Worm (Caenorhabditis elegans) whole organism, L1 larva: Measurements from ENCODE around the gene K11D12.14.

Source experiments
- aha-1 ChIP-seq: fragments of 150-350 bp; optimal IDR thresholded peaks from 2 replicates; lab custom pipeline; 2014; ENCODE audit warnings: missing biosample characterization, missing genetic modification characterization
- blmp-1 ChIP-seq: fragments of 150-350 bp; optimal IDR thresholded peaks from 2 replicates; lab custom pipeline; 2014; ENCODE audit warnings: missing biosample characterization, missing genetic modification characterization
- ceh-8 ChIP-seq: fragments of 200-800 bp; sonication (Bioruptor generic); optimal IDR thresholded peaks from 2 replicates; lab custom pipeline; 2018; ENCODE audit warnings: mild to moderate bottlenecking, missing genetic modification characterization, moderate library complexity, missing compliant biosample characterization
- efl-1 ChIP-seq, 4 experiments: fragments of 150-350 bp; optimal IDR thresholded peaks in 3 of 4; peaks in 1 of 4; 1 replicate in 1 of 4; 2 replicates in 3 of 4; lab custom pipeline; 2014; ENCODE audit warnings: missing biosample characterization in 2 of 4, missing genetic modification characterization in 2 of 4, missing genetic modification reagents in 2 of 4
- egl-13 ChIP-seq: sonication (generic microtip); optimal IDR thresholded peaks from 2 replicates; lab custom pipeline; 2016; ENCODE audit warnings: missing genotype, missing genetic modification reagents, missing genetic modification characterization, missing compliant biosample characterization
- elt-3 ChIP-seq, 6 experiments: fragments of 150-350 bp in 1 of 6; sonication (generic microtip); optimal IDR thresholded peaks; 2 replicates each; lab custom pipeline; 2017 to 2018; ENCODE audit warnings: missing biosample characterization in 6 of 6, missing genetic modification characterization in 6 of 6, inconsistent platforms in 1 of 6
- ets-5 ChIP-seq: fragments of 200-800 bp; sonication (Bioruptor generic); IDR thresholded peaks from 2 replicates; pipeline ENCODE4 v1.3.6; 2022; ENCODE audit warnings: missing genetic modification characterization, missing compliant biosample characterization
- fkh-10 ChIP-seq: sonication (generic microtip); optimal IDR thresholded peaks from 2 replicates; lab custom pipeline; 2017; ENCODE audit warnings: missing biosample characterization, missing genetic modification reagents, missing genetic modification characterization
- fkh-8 ChIP-seq: sonication (generic microtip); optimal IDR thresholded peaks from 2 replicates; lab custom pipeline; 2016; ENCODE audit warnings: mild to moderate bottlenecking, missing genetic modification characterization, missing compliant biosample characterization
- grh-1 ChIP-seq: fragments of 200-800 bp; sonication (Bioruptor generic); IDR thresholded peaks from 2 replicates; pipeline ENCODE4 v1.3.6; 2022; ENCODE audit warnings: missing genetic modification reagents, missing genetic modification characterization, missing compliant biosample characterization
- hpl-2 ChIP-seq: fragments of 150-350 bp; optimal IDR thresholded peaks from 2 replicates; lab custom pipeline; 2014; ENCODE audit warnings: missing biosample characterization, missing genetic modification reagents, missing genetic modification characterization
- isw-1 ChIP-seq: fragments of 200-800 bp; sonication (Bioruptor generic); IDR thresholded peaks from 2 replicates; pipeline ENCODE4 v1.3.6; 2022; ENCODE audit warnings: missing genetic modification characterization, missing compliant biosample characterization
- lin-14 ChIP-seq: fragments of 200-800 bp; sonication (Bioruptor generic); optimal IDR thresholded peaks from 2 replicates; lab custom pipeline; 2018; ENCODE audit warnings: mild to moderate bottlenecking, missing genetic modification characterization, moderate library complexity, missing compliant biosample characterization
- lir-3 ChIP-seq: sonication (generic microtip); optimal IDR thresholded peaks from 2 replicates; lab custom pipeline; 2016; ENCODE audit warnings: mild to moderate bottlenecking, missing genetic modification characterization, moderate library complexity, missing compliant biosample characterization; ENCODE audit not compliant: poor library complexity
- lsy-2 ChIP-seq, 2 experiments: fragments of 150-350 bp; optimal IDR thresholded peaks; 2 replicates each; lab custom pipeline; 2014; ENCODE audit warnings: missing biosample characterization in 2 of 2, missing genetic modification characterization in 2 of 2
- mef-2 ChIP-seq: fragments of 150-350 bp; optimal IDR thresholded peaks from 2 replicates; lab custom pipeline; 2014; ENCODE audit warnings: missing biosample characterization, missing genetic modification characterization
- nhr-11 ChIP-seq: fragments of 150-350 bp; optimal IDR thresholded peaks from 2 replicates; lab custom pipeline; 2014; ENCODE audit warnings: missing biosample characterization, missing genetic modification characterization
- nhr-47 ChIP-seq: sonication (generic microtip); optimal IDR thresholded peaks from 2 replicates; lab custom pipeline; 2016; ENCODE audit warnings: mild to moderate bottlenecking, missing genetic modification characterization, moderate library complexity, missing compliant biosample characterization
- nhr-71 ChIP-seq: sonication (generic microtip); optimal IDR thresholded peaks from 2 replicates; lab custom pipeline; 2016; ENCODE audit warnings: mild to moderate bottlenecking, missing genetic modification characterization, moderate library complexity, missing compliant biosample characterization
- nhr-85 ChIP-seq: sonication (generic microtip); peaks from one replicate; lab custom pipeline; 2016; ENCODE audit warnings: missing genetic modification characterization, inconsistent platforms, missing compliant biosample characterization
- pag-3 ChIP-seq: sonication (generic microtip); optimal IDR thresholded peaks from 2 replicates; lab custom pipeline; 2017; ENCODE audit warnings: missing genetic modification characterization, mild to moderate bottlenecking, missing compliant biosample characterization, antibody characterized with exemption, borderline replicate concordance; ENCODE audit not compliant: insufficient read depth
- pqm-1 ChIP-seq: sonication (generic microtip); optimal IDR thresholded peaks from 3 replicates; lab custom pipeline; 2017; ENCODE audit warnings: missing biosample characterization, missing genetic modification characterization
- skn-1 ChIP-seq: fragments of 150-350 bp; optimal IDR thresholded peaks from 2 replicates; lab custom pipeline; 2014; ENCODE audit warnings: missing biosample characterization, missing genetic modification characterization
- snpc-4 ChIP-seq: fragments of 150-350 bp; optimal IDR thresholded peaks from 2 replicates; lab custom pipeline; 2014; ENCODE audit warnings: missing biosample characterization, missing genetic modification characterization
- snu-23 ChIP-seq: sonication (generic microtip); optimal IDR thresholded peaks from 2 replicates; lab custom pipeline; 2016; ENCODE audit warnings: missing genetic modification characterization, missing compliant biosample characterization
- swsn-7 ChIP-seq: sonication (generic microtip); optimal IDR thresholded peaks from 2 replicates; lab custom pipeline; 2016; ENCODE audit warnings: missing genetic modification characterization, missing compliant biosample characterization
- tbx-2 ChIP-seq: sonication (generic microtip); optimal IDR thresholded peaks from 2 replicates; lab custom pipeline; 2016; ENCODE audit warnings: missing genetic modification characterization, missing compliant biosample characterization
- unc-30 ChIP-seq: sonication (generic microtip); optimal IDR thresholded peaks from 2 replicates; lab custom pipeline; 2017; ENCODE audit warnings: missing biosample characterization, missing genetic modification characterization
- unc-86 ChIP-seq: sonication (generic microtip); optimal IDR thresholded peaks from 2 replicates; lab custom pipeline; 2016; ENCODE audit warnings: missing genetic modification characterization, missing compliant biosample characterization
- xbp-1 ChIP-seq: sonication (generic microtip); optimal IDR thresholded peaks from 2 replicates; lab custom pipeline; 2016; ENCODE audit warnings: missing genetic modification characterization, missing compliant biosample characterization
- zag-1 ChIP-seq: fragments of 150-350 bp; optimal IDR thresholded peaks from 2 replicates; lab custom pipeline; 2014; ENCODE audit warnings: missing biosample characterization, missing genetic modification characterization

K11D12.14 gene

ce11 chrV:5089497-5090134 lies 40.2 kb downstream of the K11D12.14 start, which contains the start of gene glb-32:
TSS of gene glb-32 (minus strand) at chrV:5089547.
- TF ChIP-seq lin-14 (GFP tag; lab: Kevin White, UChicago) (peak; percentile 71), hpl-2 (GFP tag; lab: Kevin White, UChicago) (no peak), nhr-11 (no peak), ets-5 (GFP tag; lab: Robert Waterston, UW) (no peak), elt-3 (tag; optimal IDR thresholded peaks at IDR 0.05; lab: Kevin White, UChicago) (no peak), pag-3 (tag; lab: Kevin White, UChicago) (no peak), lir-3 (tag; lab: Kevin White, UChicago) (no peak), nhr-47 (tag; lab: Kevin White, UChicago) (peak; percentile 24), fkh-8 (tag; lab: Kevin White, UChicago) (no peak), nhr-71 (peak; percentile 48), zag-1 (tag; lab: Kevin White, UChicago) (no peak), efl-1 (optimal IDR thresholded peaks at IDR 0.05; lab: Kevin White, UChicago) (no peak), efl-1 (GFP tag; optimal IDR thresholded peaks at IDR 0.05 in 1 of 2; lab: Kevin White, UChicago) (no peak), egl-13 (tag; lab: Kevin White, UChicago) (peak; percentile 80), isw-1 (GFP tag; lab: Robert Waterston, UW) (no peak), unc-86 (tag; lab: Kevin White, UChicago) (peak; percentile 75), mef-2 (tag; lab: Kevin White, UChicago) (no peak), unc-30 (tag; lab: Kevin White, UChicago) (no peak)

DNA sequence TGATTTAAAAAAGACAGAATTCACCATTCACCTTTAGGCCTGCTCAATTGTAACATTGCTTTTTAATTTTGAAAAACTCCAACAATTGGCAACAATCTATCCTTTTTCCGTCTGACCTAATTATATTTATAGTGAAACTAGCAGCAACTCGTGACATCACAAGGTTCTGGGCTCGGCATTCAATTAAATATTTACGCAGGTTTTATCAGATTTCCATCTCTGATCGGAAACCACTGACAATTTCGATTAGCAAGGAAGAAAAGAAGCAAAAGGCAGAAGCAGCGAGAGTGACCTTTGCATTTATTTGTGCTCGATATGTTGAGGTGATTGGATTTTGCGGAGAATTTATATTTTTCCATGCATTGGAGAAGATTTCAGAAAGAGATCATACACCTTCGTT lies 41.0 kb downstream of the K11D12.14 start:
- TF ChIP-seq nhr-47 (tag; lab: Kevin White, UChicago) (peak; percentile 18), nhr-85 (tag; lab: Kevin White, UChicago) (no peak), fkh-10 (peak; percentile 52), fkh-8 (tag; lab: Kevin White, UChicago) (peak; percentile 3), lin-14 (GFP tag; lab: Kevin White, UChicago) (peak; percentile 59), lsy-2 (tag; optimal IDR thresholded peaks at IDR 0.05; lab: Kevin White, UChicago) (peak in 1 of 2 experiments; percentile 2)

ce11 chrV:5097035-5097434 lies 47.6 kb downstream of the K11D12.14 start, which contains the start of gene C04F5.2:
TSS of gene C04F5.2 (minus strand) at chrV:5097135.
- no peak for TF ChIP-seq nhr-85 (tag; lab: Kevin White, UChicago)
- no peak for TF ChIP-seq nhr-71
- no peak for TF ChIP-seq aha-1 (tag; lab: Kevin White, UChicago)
- no peak for TF ChIP-seq skn-1 (tag; lab: Kevin White, UChicago)
- no peak for TF ChIP-seq snpc-4
- no peak for TF ChIP-seq snu-23 (GFP tag; lab: Kevin White, UChicago)
- TF ChIP-seq pag-3 (tag; lab: Kevin White, UChicago): no peak
- no peak for TF ChIP-seq xbp-1 (tag; lab: Kevin White, UChicago)
- TF ChIP-seq ceh-8 (GFP tag; lab: Kevin White, UChicago): no peak
- no peak for TF ChIP-seq blmp-1 (tag; lab: Kevin White, UChicago)
- no peak for TF ChIP-seq tbx-2
- TF ChIP-seq grh-1 (GFP tag; lab: Robert Waterston, UW): no peak

DNA sequence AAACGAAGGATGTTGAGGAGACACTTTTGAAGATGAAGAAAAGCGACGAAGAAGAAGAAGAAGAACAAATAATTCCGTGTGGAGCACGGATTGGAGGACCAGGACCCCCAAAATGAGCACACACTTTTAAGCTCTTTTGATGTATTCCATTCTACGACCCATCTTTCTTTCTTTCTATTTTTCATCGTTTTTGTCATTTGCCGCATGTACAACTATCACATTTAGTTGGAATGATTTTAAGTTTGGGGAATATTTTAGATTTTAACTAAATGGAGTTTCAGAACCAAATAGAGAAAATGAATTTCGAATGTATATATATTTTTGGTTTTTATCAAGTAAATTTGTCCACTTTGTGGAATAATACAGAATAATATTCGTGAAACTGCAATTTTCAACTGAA lies 49.5 kb downstream of the K11D12.14 start, which contains the start of gene unc-46:
unc-46 (minus strand) TSS at position 101 of the 400 bp plus-strand sequence.
- TF ChIP-seq swsn-7 (tag; lab: Kevin White, UChicago) (no peak), pqm-1 (tag; lab: Kevin White, UChicago) (no peak), snpc-4 (no peak), efl-1 (optimal IDR thresholded peaks at IDR 0.05; lab: Kevin White, UChicago) (no peak), efl-1 (GFP tag; optimal IDR thresholded peaks at IDR 0.05 in 1 of 2; lab: Kevin White, UChicago) (peak in 1 of 2 experiments; percentile 72), pag-3 (tag; lab: Kevin White, UChicago) (no peak)
